1 fruit fly cellular context compared by ENCODE assay signal in genomic region chr3R:9586663-9587248, dm6.
TF ChIP-seq lines count a peak whose summit lies in the region.

Gene P58IPK (plus strand): TSS chr3R:9586942.

TF ChIP-seq in whole organism, embryonic, 481 proteins besides CTCF, POLR2A, EP300 and RAD21 (continued from another document and continues in another):
- peak; percentile 69 for TF ChIP-seq CHES-1-like (GFP tag; optimal IDR thresholded peaks at IDR 0.05; lab: Kevin White, UChicago)
- TF ChIP-seq CG18262 (tag; optimal IDR thresholded peaks at IDR 0.05; lab: Kevin White, UChicago): peak; percentile 35
- peak; percentile 78 for TF ChIP-seq ken (GFP tag; IDR thresholded peaks at IDR 0.05; lab: Robert Waterston, UW)
- TF ChIP-seq tna (GFP tag; IDR thresholded peaks at IDR 0.05; lab: Robert Waterston, UW; ENCODE audit: partially characterized antibody): peak; percentile 88
- peak; percentile 67 for TF ChIP-seq maf-S (GFP tag; optimal IDR thresholded peaks at IDR 0.05; lab: Kevin White, UChicago)
- TF ChIP-seq ato (GFP tag; IDR thresholded peaks at IDR 0.05; lab: Robert Waterston, UW; ENCODE audit: partially characterized antibody): peak; percentile 88
- TF ChIP-seq mirr (GFP tag; optimal IDR thresholded peaks at IDR 0.05; lab: Kevin White, UChicago): peak; percentile 0
- TF ChIP-seq CG1602 (GFP tag; optimal IDR thresholded peaks at IDR 0.05; lab: Kevin White, UChicago): peak; percentile 44
- peak; percentile 56 for TF ChIP-seq Meics (GFP tag; optimal IDR thresholded peaks at IDR 0.05; lab: Kevin White, UChicago)
- peak; percentile 71 for TF ChIP-seq tx (GFP tag; optimal IDR thresholded peaks at IDR 0.05; lab: Kevin White, UChicago)
- no peak for TF ChIP-seq usp (GFP tag; optimal IDR thresholded peaks at IDR 0.05; lab: Kevin White, UChicago)
- no peak for TF ChIP-seq CG2875 (GFP tag; optimal IDR thresholded peaks at IDR 0.05; lab: Kevin White, UChicago)
- peak; percentile 26 for TF ChIP-seq CG12299 (tag; optimal IDR thresholded peaks at IDR 0.05; lab: Kevin White, UChicago)
- peak; percentile 64 for TF ChIP-seq sisA (GFP tag; IDR thresholded peaks at IDR 0.05; lab: Robert Waterston, UW)
- TF ChIP-seq CG11093 (GFP tag; IDR thresholded peaks at IDR 0.05; lab: Robert Waterston, UW): no peak
- peak; percentile 72 for TF ChIP-seq NFAT (GFP tag; IDR thresholded peaks at IDR 0.05; lab: Robert Waterston, UW)
- TF ChIP-seq CG7556 (GFP tag; optimal IDR thresholded peaks at IDR 0.05; lab: Kevin White, UChicago): peak; percentile 2
- TF ChIP-seq Asciz (GFP tag; optimal IDR thresholded peaks at IDR 0.05; lab: Kevin White, UChicago): no peak
- peak; percentile 24 for TF ChIP-seq exex (tag; optimal IDR thresholded peaks at IDR 0.05; lab: Kevin White, UChicago)
- peak; percentile 67 for TF ChIP-seq CG7987 (GFP tag; optimal IDR thresholded peaks at IDR 0.05; lab: Kevin White, UChicago)
- TF ChIP-seq fd64A (GFP tag; optimal IDR thresholded peaks at IDR 0.05; lab: Kevin White, UChicago): no peak
- no peak for TF ChIP-seq gsb-n (tag; optimal IDR thresholded peaks at IDR 0.05; lab: Kevin White, UChicago)
- TF ChIP-seq Nf-YB (GFP tag; optimal IDR thresholded peaks at IDR 0.05; lab: Kevin White, UChicago): peak; percentile 27
- TF ChIP-seq CG5953 (GFP tag; IDR thresholded peaks at IDR 0.05; lab: Robert Waterston, UW): no peak
- TF ChIP-seq CG11504 (tag; optimal IDR thresholded peaks at IDR 0.05; lab: Kevin White, UChicago): no peak
- no peak for TF ChIP-seq CG17568 (GFP tag; optimal IDR thresholded peaks at IDR 0.05; lab: Kevin White, UChicago)
- TF ChIP-seq Optix (GFP tag; IDR thresholded peaks at IDR 0.05; lab: Robert Waterston, UW): peak; percentile 65; the same call in 2 of the 3 replicates
- peak; percentile 56 for TF ChIP-seq fu2 (GFP tag; optimal IDR thresholded peaks at IDR 0.05; lab: Kevin White, UChicago)
- TF ChIP-seq gce (GFP tag; IDR thresholded peaks at IDR 0.05; lab: Robert Waterston, UW): no peak
- TF ChIP-seq ERR (GFP tag; optimal IDR thresholded peaks at IDR 0.05; lab: Kevin White, UChicago): peak; percentile 61
- TF ChIP-seq Sox102F (GFP tag; optimal IDR thresholded peaks at IDR 0.05; lab: Kevin White, UChicago): no peak
- peak; percentile 85 for TF ChIP-seq CG13624 (GFP tag; optimal IDR thresholded peaks at IDR 0.05; lab: Kevin White, UChicago)
- TF ChIP-seq CG11560 (tag; IDR thresholded peaks at IDR 0.05; lab: Robert Waterston, UW): peak; percentile 8; the same call in 1 of the 3 replicates
- peak; percentile 65 for TF ChIP-seq NfI (GFP tag; optimal IDR thresholded peaks at IDR 0.05; lab: Kevin White, UChicago)
- no peak for TF ChIP-seq fd102C (GFP tag; optimal IDR thresholded peaks at IDR 0.05; lab: Kevin White, UChicago)
- TF ChIP-seq Atf3 (GFP tag; optimal IDR thresholded peaks at IDR 0.05; lab: Kevin White, UChicago): peak; percentile 68
- TF ChIP-seq dmrt99B (tag; optimal IDR thresholded peaks at IDR 0.05; lab: Kevin White, UChicago): no peak
- peak; percentile 75 for TF ChIP-seq CG17361 (GFP tag; IDR thresholded peaks at IDR 0.05; lab: Robert Waterston, UW)
- TF ChIP-seq CG12659 (GFP tag; optimal IDR thresholded peaks at IDR 0.05; lab: Kevin White, UChicago): peak; percentile 83
- peak; percentile 75 to 83 for TF ChIP-seq Pdp1 (GFP tag; optimal IDR thresholded peaks at IDR 0.05; lab: Kevin White, UChicago)
- TF ChIP-seq hkb (optimal IDR thresholded peaks at IDR 0.05; lab: Kevin White, UChicago): no peak
- TF ChIP-seq hkb (GFP tag; IDR thresholded peaks at IDR 0.05; lab: Robert Waterston, UW): peak; percentile 49; the same call in 1 of the 2 replicates
- peak; percentile 85 for TF ChIP-seq mam (GFP tag; optimal IDR thresholded peaks at IDR 0.05; lab: Kevin White, UChicago)
- TF ChIP-seq chm (GFP tag; IDR thresholded peaks at IDR 0.05; lab: Robert Waterston, UW): no peak; the same call in 1 of the 2 replicates
- TF ChIP-seq D (optimal IDR thresholded peaks at IDR 0.05; lab: Kevin White, UChicago): no peak
- TF ChIP-seq D (GFP tag; optimal IDR thresholded peaks at IDR 0.05; lab: Kevin White, UChicago): no peak
- TF ChIP-seq Med (GFP tag; lab: Kevin White, UChicago): peak; percentile 97
- TF ChIP-seq Xrp1 (GFP tag; IDR thresholded peaks at IDR 0.05; lab: Robert Waterston, UW): peak; percentile 64
- peak; percentile 32 for TF ChIP-seq CG15696 (tag; optimal IDR thresholded peaks at IDR 0.05; lab: Kevin White, UChicago)
- peak; percentile 59; the same call in 1 of the 3 replicates for TF ChIP-seq CG3726 (GFP tag; IDR thresholded peaks at IDR 0.05; lab: Robert Waterston, UW)
- TF ChIP-seq CG4360 (GFP tag; IDR thresholded peaks at IDR 0.05; lab: Robert Waterston, UW): no peak
- TF ChIP-seq p53 (GFP tag; optimal IDR thresholded peaks at IDR 0.05; lab: Kevin White, UChicago): peak; percentile 60
- TF ChIP-seq sim (GFP tag; IDR thresholded peaks at IDR 0.05; lab: Robert Waterston, UW): no peak
- TF ChIP-seq zfh1 (GFP tag; IDR thresholded peaks at IDR 0.05; lab: Robert Waterston, UW): peak; percentile 75; the same call in 2 of the 3 replicates
- peak; percentile 13; the same call in 1 of the 2 replicates for TF ChIP-seq Taf1 (GFP tag; IDR thresholded peaks at IDR 0.05; lab: Robert Waterston, UW)
- TF ChIP-seq tio (GFP tag; optimal IDR thresholded peaks at IDR 0.05; lab: Kevin White, UChicago): no peak
- peak; percentile 80 for TF ChIP-seq shn (GFP tag; optimal IDR thresholded peaks at IDR 0.05; lab: Kevin White, UChicago)
- TF ChIP-seq CG4282 (GFP tag; optimal IDR thresholded peaks at IDR 0.05; lab: Kevin White, UChicago): peak; percentile 0
- peak; percentile 42 to 57 for TF ChIP-seq chif (GFP tag; optimal IDR thresholded peaks at IDR 0.05; lab: Kevin White, UChicago)
- TF ChIP-seq lov (optimal IDR thresholded peaks at IDR 0.05; lab: Kevin White, UChicago): no peak
- TF ChIP-seq lov (GFP tag; IDR thresholded peaks at IDR 0.05; lab: Robert Waterston, UW): 0 out of 3 replicates have a peak, but pooled peaks have one; percentile 37
- TF ChIP-seq Ets97D (GFP tag; optimal IDR thresholded peaks at IDR 0.05; lab: Kevin White, UChicago): peak; percentile 90
- peak; percentile 77 for TF ChIP-seq Antp (GFP tag; optimal IDR thresholded peaks at IDR 0.05; lab: Kevin White, UChicago)
- TF ChIP-seq CG11085 (GFP tag; IDR thresholded peaks at IDR 0.05; lab: Robert Waterston, UW): no peak
- peak; percentile 71 for TF ChIP-seq sr (GFP tag; IDR thresholded peaks at IDR 0.05; lab: Robert Waterston, UW)
- TF ChIP-seq Dad (GFP tag; optimal IDR thresholded peaks at IDR 0.05; lab: Kevin White, UChicago): peak; percentile 72
- peak; percentile 40 for TF ChIP-seq caup (GFP tag; optimal IDR thresholded peaks at IDR 0.05; lab: Kevin White, UChicago; ENCODE audit: severe bottlenecking)
- TF ChIP-seq hb (GFP tag; IDR thresholded peaks at IDR 0.05; lab: Robert Waterston, UW; ENCODE audit: partially characterized antibody): peak; percentile 90
- peak; percentile 56 for TF ChIP-seq Atf-2 (GFP tag; optimal IDR thresholded peaks at IDR 0.05; lab: Kevin White, UChicago)
- TF ChIP-seq Doc3 (GFP tag; IDR thresholded peaks at IDR 0.05; lab: Robert Waterston, UW; ENCODE audit: partially characterized antibody): peak; percentile 87
- TF ChIP-seq CG18599 (GFP tag; optimal IDR thresholded peaks at IDR 0.05; lab: Kevin White, UChicago): peak; percentile 54
- TF ChIP-seq Hand (GFP tag; optimal IDR thresholded peaks at IDR 0.05; lab: Kevin White, UChicago): no peak
- TF ChIP-seq Blimp-1 (GFP tag; optimal IDR thresholded peaks at IDR 0.05; lab: Kevin White, UChicago): peak; percentile 49
- TF ChIP-seq sima (GFP tag; optimal IDR thresholded peaks at IDR 0.05; lab: Kevin White, UChicago): no peak
- TF ChIP-seq CG6854 (GFP tag; optimal IDR thresholded peaks at IDR 0.05; lab: Kevin White, UChicago): no peak
- no peak for TF ChIP-seq CG2678 (tag; optimal IDR thresholded peaks at IDR 0.05; lab: Kevin White, UChicago)
- TF ChIP-seq Spps (tag; optimal IDR thresholded peaks at IDR 0.05; lab: Kevin White, UChicago): no peak
- TF ChIP-seq Lhr (GFP tag; optimal IDR thresholded peaks at IDR 0.05; lab: Kevin White, UChicago): peak; percentile 65
- peak; percentile 40 for TF ChIP-seq CG8290 (GFP tag; optimal IDR thresholded peaks at IDR 0.05; lab: Kevin White, UChicago)
- TF ChIP-seq CG8290 (tag; optimal IDR thresholded peaks at IDR 0.05; lab: Kevin White, UChicago): peak in 1 of 2 experiments; percentile 87
- no peak for TF ChIP-seq yki (optimal IDR thresholded peaks at IDR 0.05; lab: Kevin White, UChicago)
- TF ChIP-seq tgo (GFP tag; IDR thresholded peaks at IDR 0.05; lab: Robert Waterston, UW): peak; percentile 52
- peak; percentile 94 for TF ChIP-seq CG31441 (GFP tag; IDR thresholded peaks at IDR 0.05; lab: Robert Waterston, UW)
- peak; percentile 87 for TF ChIP-seq CG2120 (GFP tag; optimal IDR thresholded peaks at IDR 0.05; lab: Kevin White, UChicago)
- TF ChIP-seq Usf (GFP tag; optimal IDR thresholded peaks at IDR 0.05; lab: Kevin White, UChicago): peak; percentile 17
- no peak for TF ChIP-seq CG12071 (GFP tag; optimal IDR thresholded peaks at IDR 0.05; lab: Kevin White, UChicago)
- peak; percentile 96 for TF ChIP-seq CG42726 (GFP tag; IDR thresholded peaks at IDR 0.05; lab: Robert Waterston, UW; ENCODE audit: partially characterized antibody)
- peak; percentile 92 for TF ChIP-seq Scr (GFP tag; IDR thresholded peaks at IDR 0.05; lab: Robert Waterston, UW; ENCODE audit: partially characterized antibody)
- TF ChIP-seq CG34422 (GFP tag; IDR thresholded peaks at IDR 0.05; lab: Robert Waterston, UW): peak; percentile 85
- no peak for TF ChIP-seq CG8359 (GFP tag; optimal IDR thresholded peaks at IDR 0.05; lab: Kevin White, UChicago; ENCODE audit: borderline replicate concordance)
- peak; percentile 74 for TF ChIP-seq CG33213 (GFP tag; optimal IDR thresholded peaks at IDR 0.05; lab: Kevin White, UChicago)
- peak; percentile 76 for TF ChIP-seq CG32532 (GFP tag; IDR thresholded peaks at IDR 0.05; lab: Robert Waterston, UW)
- no peak for TF ChIP-seq CG17612 (GFP tag; IDR thresholded peaks at IDR 0.05; lab: Robert Waterston, UW)
- peak; percentile 93 for TF ChIP-seq row (GFP tag; IDR thresholded peaks at IDR 0.05; lab: Robert Waterston, UW)
- peak; percentile 52 for TF ChIP-seq al (GFP tag; IDR thresholded peaks at IDR 0.05; lab: Robert Waterston, UW)
- TF ChIP-seq ab (GFP tag; optimal IDR thresholded peaks at IDR 0.05; lab: Kevin White, UChicago): no peak
- TF ChIP-seq CG1832 (GFP tag; optimal IDR thresholded peaks at IDR 0.05; lab: Kevin White, UChicago): no peak
- peak; percentile 96 for TF ChIP-seq CG6791 (GFP tag; IDR thresholded peaks at IDR 0.05; lab: Robert Waterston, UW; ENCODE audit: partially characterized antibody)
- peak; percentile 34 for TF ChIP-seq CG10462 (GFP tag; optimal IDR thresholded peaks at IDR 0.05; lab: Kevin White, UChicago)
- TF ChIP-seq Gug (GFP tag; IDR thresholded peaks at IDR 0.05; lab: Robert Waterston, UW): peak; percentile 89
- peak; percentile 91 for TF ChIP-seq HmgZ (tag; optimal IDR thresholded peaks at IDR 0.05; lab: Kevin White, UChicago)
- peak; percentile 11 for TF ChIP-seq nerfin-1 (tag; optimal IDR thresholded peaks at IDR 0.05; lab: Kevin White, UChicago)
- no peak for TF ChIP-seq jigr1 (GFP tag; IDR thresholded peaks at IDR 0.05; lab: Robert Waterston, UW)
- no peak for TF ChIP-seq CG1024 (GFP tag; IDR thresholded peaks at IDR 0.05; lab: Robert Waterston, UW)
- TF ChIP-seq CG17328 (GFP tag; IDR thresholded peaks at IDR 0.05; lab: Robert Waterston, UW): peak; percentile 53; the same call in 1 of the 2 replicates
- no peak for TF ChIP-seq emc (GFP tag; optimal IDR thresholded peaks at IDR 0.05; lab: Kevin White, UChicago)
- no peak for TF ChIP-seq pros (GFP tag; optimal IDR thresholded peaks at IDR 0.05; lab: Kevin White, UChicago)
- TF ChIP-seq org-1 (GFP tag; optimal IDR thresholded peaks at IDR 0.05; lab: Kevin White, UChicago): no peak
- peak; percentile 69 for TF ChIP-seq tin (GFP tag; optimal IDR thresholded peaks at IDR 0.05; lab: Kevin White, UChicago)
- no peak for TF ChIP-seq CG8089 (GFP tag; optimal IDR thresholded peaks at IDR 0.05; lab: Kevin White, UChicago)
- peak; percentile 97 for TF ChIP-seq CG13287 (GFP tag; IDR thresholded peaks at IDR 0.05; lab: Robert Waterston, UW; ENCODE audit: partially characterized antibody)
- peak; percentile 80 for TF ChIP-seq CG6272 (GFP tag; IDR thresholded peaks at IDR 0.05; lab: Robert Waterston, UW)
- TF ChIP-seq CG10431 (GFP tag; optimal IDR thresholded peaks at IDR 0.05; lab: Kevin White, UChicago): no peak
- no peak for TF ChIP-seq CkIIα-i1 (GFP tag; IDR thresholded peaks at IDR 0.05; lab: Robert Waterston, UW)
- peak; percentile 56 for TF ChIP-seq CG14014 (GFP tag; IDR thresholded peaks at IDR 0.05; lab: Robert Waterston, UW)
- peak; percentile 77 for TF ChIP-seq CG13894 (tag; optimal IDR thresholded peaks at IDR 0.05; lab: Kevin White, UChicago)
- TF ChIP-seq CG12391 (tag; optimal IDR thresholded peaks at IDR 0.05; lab: Kevin White, UChicago): peak; percentile 72
- TF ChIP-seq gt (GFP tag; IDR thresholded peaks at IDR 0.05; lab: Robert Waterston, UW): no peak
- peak; percentile 47 for TF ChIP-seq NC2β (GFP tag; optimal IDR thresholded peaks at IDR 0.05; lab: Kevin White, UChicago)
- TF ChIP-seq HmgD (GFP tag; optimal IDR thresholded peaks at IDR 0.05; lab: Kevin White, UChicago): peak; percentile 62
- TF ChIP-seq CG18764 (GFP tag; optimal IDR thresholded peaks at IDR 0.05; lab: Kevin White, UChicago): peak; percentile 55
- TF ChIP-seq Opbp (GFP tag; IDR thresholded peaks at IDR 0.05; lab: Robert Waterston, UW; ENCODE audit: partially characterized antibody): peak; percentile 96
- no peak for TF ChIP-seq eve (GFP tag; optimal IDR thresholded peaks at IDR 0.05; lab: Kevin White, UChicago)
- TF ChIP-seq CG31365 (tag; optimal IDR thresholded peaks at IDR 0.05; lab: Kevin White, UChicago): no peak
- peak; percentile 53 for TF ChIP-seq CG1792 (GFP tag; optimal IDR thresholded peaks at IDR 0.05; lab: Kevin White, UChicago)
- no peak for TF ChIP-seq CG10565 (GFP tag; optimal IDR thresholded peaks at IDR 0.05; lab: Kevin White, UChicago)
- TF ChIP-seq CG3838 (GFP tag; optimal IDR thresholded peaks at IDR 0.05; lab: Kevin White, UChicago): peak; percentile 52
- peak; percentile 41 for TF ChIP-seq Fer1 (GFP tag; optimal IDR thresholded peaks at IDR 0.05; lab: Kevin White, UChicago)
- peak; percentile 28 for TF ChIP-seq NC2α (GFP tag; optimal IDR thresholded peaks at IDR 0.05; lab: Kevin White, UChicago)
- peak; percentile 45; the same call in 1 of the 2 replicates for TF ChIP-seq CG11247 (GFP tag; IDR thresholded peaks at IDR 0.05; lab: Robert Waterston, UW)
- peak; percentile 77 for TF ChIP-seq CG14441 (GFP tag; IDR thresholded peaks at IDR 0.05; lab: Robert Waterston, UW)
- peak; percentile 74 for TF ChIP-seq CoRest (tag; optimal IDR thresholded peaks at IDR 0.05; lab: Kevin White, UChicago)
